Fruit fly (Drosophila melanogaster) whole organism, prepupa: ENCODE data around the gene CG3038.

Experiments used
- CG31627 ChIP-seq: fragments of 200-800 bp; sonication (Bioruptor generic); optimal IDR thresholded peaks from 3 replicates; lab custom pipeline; 2016; ENCODE audit warnings: missing biosample characterization, missing genetic modification characterization
- CG8632 ChIP-seq: fragments of 200-800 bp; sonication (Bioruptor generic); optimal IDR thresholded peaks from 3 replicates; lab custom pipeline; 2016; ENCODE audit warnings: missing biosample characterization, missing genetic modification characterization
- Hr4 ChIP-seq: fragments of 200-800 bp; sonication (Bioruptor generic); optimal IDR thresholded peaks from 3 replicates; lab custom pipeline; 2016; ENCODE audit warnings: missing biosample characterization, missing genetic modification characterization
- Sox15 ChIP-seq: fragments of 200-800 bp; sonication (Bioruptor generic); optimal IDR thresholded peaks from 3 replicates; lab custom pipeline; 2016; ENCODE audit warnings: missing biosample characterization, missing genetic modification characterization
- vri ChIP-seq: fragments of 200-800 bp; sonication (Bioruptor generic); optimal IDR thresholded peaks from 3 replicates; lab custom pipeline; 2016; ENCODE audit warnings: missing biosample characterization, mild to moderate bottlenecking, missing genetic modification characterization

DNA sequence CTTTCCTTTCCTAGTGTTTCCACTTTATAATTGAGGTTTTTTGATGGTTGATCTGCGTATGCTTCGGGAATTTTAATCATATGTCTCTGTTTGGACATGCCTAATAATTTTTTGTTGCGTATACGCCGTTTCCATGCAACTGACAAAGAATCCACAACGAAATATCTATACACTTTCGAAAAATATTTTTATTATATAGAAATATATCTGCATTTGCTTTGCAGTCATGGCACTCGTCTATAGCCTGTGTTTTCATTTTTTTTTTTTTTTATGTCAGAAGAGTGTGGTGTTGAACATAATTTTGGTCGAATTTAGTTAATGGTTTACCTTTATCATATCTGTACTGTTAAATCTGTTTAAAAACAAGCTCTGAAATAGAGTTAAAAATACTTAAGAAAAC, 17.2 kb upstream of the CG3038 start:
- TF ChIP-seq CG31627, result no peak
- no peak for TF ChIP-seq vri (GFP tag; lab: Kevin White, UChicago)
- no peak for TF ChIP-seq Sox15 (GFP tag; lab: Kevin White, UChicago)
- no peak for TF ChIP-seq CG8632
- TF ChIP-seq Hr4 (GFP tag; lab: Kevin White, UChicago), result no peak
